Worm (Caenorhabditis elegans) whole organism, L3 larva: ENCODE results near the gene hgap-2.

Experiments
- egl-27 ChIP-seq: sonication (generic microtip); optimal IDR thresholded peaks from 4 replicates; lab custom pipeline; 2017; ENCODE audit warnings: missing biosample characterization, missing genetic modification reagents, missing genetic modification characterization
- fkh-10 ChIP-seq: sonication (generic microtip); optimal IDR thresholded peaks from 2 replicates; lab custom pipeline; 2017; ENCODE audit warnings: missing biosample characterization, missing genetic modification reagents, missing genetic modification characterization
- fos-1 ChIP-seq: fragments of 150-350 bp; optimal IDR thresholded peaks from 2 replicates; lab custom pipeline; 2014; ENCODE audit warnings: missing biosample characterization, missing genetic modification characterization
- lin-15B ChIP-seq: fragments of 150-350 bp; optimal IDR thresholded peaks from 2 replicates; lab custom pipeline; 2014; ENCODE audit warnings: missing biosample characterization, missing genetic modification characterization
- lsy-12 ChIP-seq: sonication (generic microtip); optimal IDR thresholded peaks from 2 replicates; lab custom pipeline; 2016; ENCODE audit warnings: mild to moderate bottlenecking, missing genetic modification characterization, missing compliant biosample characterization
- mdl-1 ChIP-seq: fragments of 150-350 bp; optimal IDR thresholded peaks from 2 replicates; lab custom pipeline; 2014; ENCODE audit warnings: missing biosample characterization, missing genetic modification characterization
- pqm-1 ChIP-seq: fragments of 150-350 bp; optimal IDR thresholded peaks from 2 replicates; lab custom pipeline; 2017; ENCODE audit warnings: missing biosample characterization, missing genetic modification characterization, inconsistent platforms
- zag-1 ChIP-seq: fragments of 150-350 bp; optimal IDR thresholded peaks from 2 replicates; lab custom pipeline; 2014; ENCODE audit warnings: missing biosample characterization, missing genetic modification characterization

ce11 chrII:8637615-8638014, 47.1 kb downstream of the hgap-2 start, which contains the start of gene vab-9:
- TF ChIP-seq egl-27 (tag; lab: Kevin White, UChicago) (no peak), fos-1 (tag; lab: Kevin White, UChicago) (no peak), pqm-1 (no peak), mdl-1 (no peak), lsy-12 (tag; lab: Kevin White, UChicago) (no peak), fkh-10 (GFP tag; lab: Kevin White, UChicago) (no peak), zag-1 (tag; lab: Kevin White, UChicago) (no peak), lin-15B (tag; lab: Kevin White, UChicago) (no peak)
